Worm (Caenorhabditis elegans): ENCODE results near the gene tpst-2.

ce11 chrIII:744459-744858 lies 26.6 kb upstream of the tpst-2 start:
- no peak for TF ChIP-seq mel-28 (tag; optimal IDR thresholded peaks at IDR 0.05; ENCODE audit: borderline replicate concordance)
- no peak for TF ChIP-seq F49E8.2 (tag; optimal IDR thresholded peaks at IDR 0.05; ENCODE audit: insufficient read depth)
- no peak for TF ChIP-seq dpl-1 (GFP tag; optimal IDR thresholded peaks at IDR 0.05)
- TF ChIP-seq cebp-2 (GFP tag; IDR thresholded peaks at IDR 0.05), result no peak
- no peak for TF ChIP-seq dpff-1 (tag; optimal IDR thresholded peaks at IDR 0.05)
- no peak for TF ChIP-seq snpc-4 (GFP tag; optimal IDR thresholded peaks at IDR 0.05)
- no peak for TF ChIP-seq snpc-4 (tag; optimal IDR thresholded peaks at IDR 0.05)
- TF ChIP-seq let-607 (tag; optimal IDR thresholded peaks at IDR 0.05), result no peak
- no peak for TF ChIP-seq nhr-27 (tag; optimal IDR thresholded peaks at IDR 0.05)
